Worm (Caenorhabditis elegans) whole organism, L4/young adult: ENCODE results near the gene srg-30.

ENCODE experiments used
- W03F9.2 ChIP-seq: fragments of 150-350 bp; optimal IDR thresholded peaks from 2 replicates; lab custom pipeline; 2014; ENCODE audit warnings: missing biosample characterization, missing genetic modification characterization
- dao-5 ChIP-seq: sonication (generic microtip); optimal IDR thresholded peaks from 2 replicates; lab custom pipeline; 2016; ENCODE audit warnings: missing genotype, missing genetic modification characterization, moderate library complexity, missing compliant biosample characterization
- him-1 ChIP-seq: sonication (generic microtip); optimal IDR thresholded peaks from 2 replicates; lab custom pipeline; 2016; ENCODE audit warnings: missing genotype, missing genetic modification reagents, missing genetic modification characterization, missing compliant biosample characterization

srg-30 gene

DNA sequence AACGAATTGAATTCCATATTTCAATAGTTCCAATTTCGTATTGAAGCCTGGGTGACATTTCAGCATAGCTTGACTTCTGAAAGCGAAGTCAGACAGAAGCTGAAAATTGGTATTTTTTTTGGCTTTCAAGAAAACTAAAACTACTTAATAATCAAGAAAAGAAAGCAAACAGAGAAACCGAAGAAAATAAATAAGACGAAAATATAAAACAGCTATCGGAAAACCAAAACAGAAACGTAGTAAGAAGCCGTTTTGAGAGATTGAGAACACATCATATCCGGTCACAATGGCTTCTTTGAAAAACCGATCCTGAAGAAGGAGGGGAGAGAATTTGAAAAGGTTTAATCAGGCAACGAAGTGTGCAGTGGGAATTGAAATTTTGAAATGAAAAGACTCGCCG is at the start of gene srg-30:
TSS of gene srg-30 (minus strand) at position 101 of the 400 bp plus-strand sequence.
- no peak for TF ChIP-seq dao-5 (tag; lab: Kevin White, UChicago)
- no peak for TF ChIP-seq W03F9.2 (tag; lab: Kevin White, UChicago)
- no peak for TF ChIP-seq him-1 (tag; lab: Kevin White, UChicago)

DNA sequence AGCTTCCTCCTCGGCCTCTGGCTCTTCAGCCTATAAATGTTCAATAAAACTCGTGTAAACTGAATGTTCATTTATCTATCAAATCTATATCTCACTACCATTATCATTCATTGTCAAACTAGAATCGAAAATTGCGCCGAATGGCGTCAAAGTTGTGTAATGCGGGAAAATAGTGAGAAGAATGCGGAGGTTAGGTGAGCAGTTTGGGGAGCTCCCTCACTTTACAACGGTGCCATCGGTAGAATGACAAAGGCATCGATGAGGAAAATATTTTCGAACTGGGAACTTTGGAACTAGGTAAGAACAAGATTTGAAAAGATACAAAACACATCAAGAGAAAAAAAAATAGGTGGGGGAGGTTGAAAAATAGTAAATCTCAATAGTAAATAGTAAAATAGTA is 49.4 kb upstream of the srg-30 start:
- TF ChIP-seq W03F9.2 (tag; lab: Kevin White, UChicago), result no peak
- no peak for TF ChIP-seq dao-5 (tag; lab: Kevin White, UChicago)
- TF ChIP-seq him-1 (tag; lab: Kevin White, UChicago), result no peak

DNA sequence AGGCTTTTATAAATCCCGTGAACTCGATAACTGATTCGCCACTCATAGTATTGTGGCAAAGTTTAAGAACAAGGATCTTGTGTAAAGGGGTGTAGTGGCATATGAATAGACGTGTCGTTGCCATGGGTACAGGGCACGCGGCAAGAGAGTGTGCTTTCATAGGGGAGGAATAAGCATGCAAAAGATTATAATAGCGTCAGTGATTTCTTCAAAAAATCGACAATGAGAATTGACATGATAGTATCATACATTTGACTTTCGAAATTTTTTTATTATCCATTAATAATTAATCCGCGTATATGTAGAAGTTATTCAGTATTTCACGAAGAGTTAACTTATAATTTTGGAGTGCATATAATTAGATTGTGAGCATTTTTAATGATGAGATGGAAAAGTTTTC is 46.8 kb upstream of the srg-30 start, which contains the start of gene bbs-8:
TSS of gene bbs-8 (minus strand) at position 101 of the 400 bp plus-strand sequence.
- no peak for TF ChIP-seq him-1 (tag; lab: Kevin White, UChicago)
- TF ChIP-seq W03F9.2 (tag; lab: Kevin White, UChicago), result no peak
- no peak for TF ChIP-seq dao-5 (tag; lab: Kevin White, UChicago)

DNA sequence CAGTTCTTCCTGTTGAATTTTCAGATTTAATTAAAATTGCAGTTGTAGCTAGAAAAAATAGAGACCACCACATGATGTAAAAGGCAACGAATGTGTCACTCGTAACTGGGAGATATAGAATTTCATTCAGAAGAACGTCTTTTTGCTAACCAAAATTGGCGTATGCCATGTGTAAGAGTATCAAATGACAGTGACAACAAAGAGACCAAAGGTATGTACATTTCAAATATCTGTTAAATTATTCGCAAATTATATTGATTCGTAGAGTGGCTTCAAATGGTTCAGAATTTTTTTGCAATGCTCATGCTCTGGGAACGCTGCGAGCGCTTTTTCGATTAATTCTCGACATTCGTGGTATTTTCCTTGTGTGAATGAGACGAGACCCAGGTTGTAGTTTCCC is 44.2 kb upstream of the srg-30 start, which contains the start of gene T25F10.4:
TSS of gene T25F10.4 (minus strand) at position 101 of the 400 bp plus-strand sequence.
- TF ChIP-seq him-1 (tag; lab: Kevin White, UChicago) (no peak), dao-5 (tag; lab: Kevin White, UChicago) (no peak), W03F9.2 (tag; lab: Kevin White, UChicago) (no peak)

DNA sequence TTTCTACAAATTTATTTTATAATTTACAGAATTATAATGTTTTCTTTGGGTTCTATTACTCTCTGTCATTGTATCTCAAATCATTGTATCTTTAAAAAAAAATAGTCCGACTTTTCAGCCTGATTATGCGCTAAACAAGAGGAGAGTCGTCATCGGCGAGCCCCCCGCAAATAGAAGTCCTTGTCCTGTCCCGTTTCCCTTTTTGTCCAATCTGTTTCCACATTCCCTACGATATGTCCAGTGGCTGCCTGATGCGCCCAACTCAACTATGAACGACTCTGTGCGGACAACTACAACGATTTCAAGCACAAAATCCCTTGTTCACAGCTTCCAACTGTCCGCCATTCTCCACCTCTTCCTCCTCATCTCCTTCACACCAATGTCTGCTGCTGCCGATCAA is 39.9 kb upstream of the srg-30 start, which contains the start of gene dbl-1:
TSS of gene dbl-1 (plus strand) at position 119 of the 400 bp plus-strand sequence.
- TF ChIP-seq dao-5 (tag; lab: Kevin White, UChicago), result no peak
- TF ChIP-seq W03F9.2 (tag; lab: Kevin White, UChicago), result no peak
- TF ChIP-seq him-1 (tag; lab: Kevin White, UChicago), result no peak

DNA sequence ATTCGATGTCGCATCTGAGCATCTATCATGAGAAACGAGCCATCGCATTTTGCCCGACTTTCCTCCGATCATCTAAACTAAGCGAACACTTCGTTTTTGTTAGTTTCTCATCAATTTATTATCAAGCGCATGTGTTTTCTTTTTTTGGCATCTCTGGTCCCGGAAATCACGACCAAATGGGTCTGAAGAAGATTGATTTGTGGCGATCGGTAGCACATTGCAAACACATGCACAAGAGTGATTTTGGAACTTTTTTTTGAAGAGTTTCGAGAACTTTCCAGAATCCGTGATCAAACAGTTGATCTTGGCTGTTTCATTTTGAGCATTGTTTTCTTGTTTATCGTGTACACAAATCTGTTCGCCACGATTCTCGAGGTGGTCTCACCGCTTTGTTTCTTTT is 35.1 kb upstream of the srg-30 start:
- TF ChIP-seq W03F9.2 (tag; lab: Kevin White, UChicago), result no peak

DNA sequence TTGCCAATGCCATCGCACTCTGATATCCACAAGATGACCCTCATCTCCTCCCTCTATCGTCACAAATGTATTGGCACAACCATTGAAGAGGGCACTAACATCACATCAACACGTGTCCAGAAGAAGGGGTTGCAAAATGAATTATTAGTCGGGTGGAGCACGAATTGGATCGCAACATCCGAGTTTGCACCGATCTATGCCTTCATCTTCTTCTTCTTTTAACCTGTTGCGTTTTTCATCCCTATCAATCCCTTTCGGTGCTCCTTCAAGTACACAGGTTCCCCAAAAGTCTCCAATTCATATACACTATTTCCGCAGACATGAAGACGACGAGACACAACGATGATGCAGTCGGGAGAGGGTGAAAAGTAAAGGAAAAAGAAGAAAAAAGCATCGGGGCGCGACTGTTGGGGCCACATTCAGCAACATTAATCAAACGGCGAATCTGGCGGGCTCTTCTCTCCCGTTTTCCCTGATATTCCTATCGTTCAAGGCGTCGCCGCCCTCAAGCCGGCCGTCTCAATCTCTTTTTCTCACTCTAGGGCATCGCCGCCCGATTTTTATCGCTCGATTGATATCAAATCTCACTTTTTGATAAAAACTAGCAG is 33.5 kb upstream of the srg-30 start:
- TF ChIP-seq him-1 (tag; lab: Kevin White, UChicago) (no peak), W03F9.2 (tag; lab: Kevin White, UChicago) (no peak), dao-5 (tag; lab: Kevin White, UChicago) (no peak)

DNA sequence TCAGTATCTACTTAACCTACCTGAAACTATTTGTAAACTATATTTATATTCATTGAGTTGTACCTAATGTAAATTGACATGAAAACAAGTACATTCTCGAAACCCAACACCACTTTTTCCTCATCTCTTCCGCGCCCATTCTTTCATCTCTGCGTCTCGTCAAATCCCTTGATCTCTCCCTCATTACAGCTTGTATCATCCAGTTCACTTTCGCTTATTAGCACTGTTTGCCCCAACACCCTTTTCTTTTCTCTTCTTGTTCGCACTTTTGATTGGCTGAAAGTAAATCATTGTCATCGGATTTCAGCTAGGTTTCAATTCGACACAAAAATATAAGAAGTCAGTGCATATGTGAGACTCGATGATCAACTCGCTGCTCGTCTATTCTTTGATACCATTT is 26.6 kb upstream of the srg-30 start, which contains the start of gene T25F10.3:
TSS of gene T25F10.3 (plus strand) at position 308 of the 400 bp plus-strand sequence.
- TF ChIP-seq W03F9.2 (tag; lab: Kevin White, UChicago) (no peak), dao-5 (tag; lab: Kevin White, UChicago) (no peak), him-1 (tag; lab: Kevin White, UChicago) (no peak)

DNA sequence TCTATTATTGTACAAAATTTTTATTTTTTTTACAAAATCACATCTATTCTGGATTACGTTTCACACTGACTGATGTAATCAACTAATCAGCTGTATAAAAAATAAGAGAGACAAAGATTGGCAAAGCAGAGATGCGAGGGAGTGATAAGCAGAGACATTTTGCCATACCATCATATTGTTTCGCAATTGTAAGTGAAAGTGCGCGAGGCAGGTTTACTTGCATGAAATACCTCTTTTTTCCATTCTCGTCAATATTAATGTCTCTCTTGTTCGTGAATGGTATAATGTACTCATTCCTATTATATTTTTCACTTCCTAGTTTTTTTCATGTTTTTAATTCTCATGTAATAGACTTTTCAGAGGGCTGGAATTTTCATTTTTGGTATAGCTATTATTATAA is 18.7 kb upstream of the srg-30 start:
- TF ChIP-seq W03F9.2 (tag; lab: Kevin White, UChicago) (no peak), him-1 (tag; lab: Kevin White, UChicago) (no peak), dao-5 (tag; lab: Kevin White, UChicago) (no peak)

DNA sequence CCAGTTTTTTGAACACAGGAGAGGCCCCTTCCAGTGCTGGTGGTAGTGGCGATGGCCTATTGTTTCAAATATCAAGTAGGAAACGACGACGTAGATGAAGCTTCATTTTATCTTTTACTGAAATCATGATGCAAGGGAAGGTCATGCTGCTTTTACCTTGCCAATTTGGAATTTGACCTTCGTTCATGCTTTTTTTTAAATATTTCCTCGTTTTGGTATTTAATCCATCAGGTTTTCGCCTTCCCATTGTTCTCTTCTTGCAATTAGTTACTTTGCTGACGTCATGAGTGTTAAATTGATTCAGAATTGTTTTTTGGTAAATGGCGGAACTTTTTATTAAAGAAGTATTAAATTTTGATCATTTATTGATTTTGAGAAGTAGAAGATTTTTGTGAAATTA is 18.0 kb upstream of the srg-30 start:
- TF ChIP-seq dao-5 (tag; lab: Kevin White, UChicago), result no peak
- TF ChIP-seq W03F9.2 (tag; lab: Kevin White, UChicago), result no peak

DNA sequence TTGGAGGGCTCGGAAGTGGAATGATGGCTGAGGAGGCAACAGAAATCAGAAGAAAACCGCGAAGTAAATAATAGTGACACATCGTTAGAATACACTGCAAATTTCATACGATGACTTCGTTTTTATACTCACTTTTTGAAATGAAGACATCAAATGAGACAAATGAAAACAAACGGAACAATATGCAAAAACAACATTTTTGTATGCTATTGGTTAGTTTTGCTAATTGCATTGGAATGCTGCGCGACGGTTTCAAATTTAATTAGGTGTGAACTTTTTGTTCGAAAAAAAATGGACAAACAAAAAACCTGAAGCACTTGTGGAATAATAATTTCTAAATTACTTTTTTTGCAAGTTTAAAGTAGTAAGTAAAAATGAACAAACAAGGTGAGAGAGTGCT is 14.9 kb upstream of the srg-30 start, which contains the start of gene grl-8:
TSS of gene grl-8 (minus strand) at position 101 of the 400 bp plus-strand sequence.
- no peak for TF ChIP-seq W03F9.2 (tag; lab: Kevin White, UChicago)
- no peak for TF ChIP-seq dao-5 (tag; lab: Kevin White, UChicago)
- TF ChIP-seq him-1 (tag; lab: Kevin White, UChicago), result no peak

DNA sequence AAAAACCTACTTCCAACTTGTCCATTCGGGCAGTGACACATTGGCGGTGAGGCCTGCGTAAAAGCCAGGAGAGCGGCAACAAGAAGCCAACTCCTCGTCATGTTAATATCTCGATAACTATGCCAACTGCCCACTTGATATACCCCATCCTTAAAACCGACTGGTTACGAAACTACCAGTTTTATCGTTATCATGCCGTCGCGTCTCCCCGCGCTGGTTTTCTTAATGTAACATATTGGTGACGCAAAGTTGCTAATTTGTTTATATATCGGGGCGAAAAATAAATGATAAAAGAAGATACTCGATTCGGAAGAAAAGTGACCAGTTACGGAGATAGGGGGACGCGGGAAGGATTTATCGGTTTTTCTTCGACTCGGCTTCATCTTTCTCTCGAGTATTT is 13.5 kb upstream of the srg-30 start, which contains the start of gene grl-9:
TSS of gene grl-9 (minus strand) at position 101 of the 400 bp plus-strand sequence.
- TF ChIP-seq him-1 (tag; lab: Kevin White, UChicago) (no peak), W03F9.2 (tag; lab: Kevin White, UChicago) (no peak), dao-5 (tag; lab: Kevin White, UChicago) (no peak)

DNA sequence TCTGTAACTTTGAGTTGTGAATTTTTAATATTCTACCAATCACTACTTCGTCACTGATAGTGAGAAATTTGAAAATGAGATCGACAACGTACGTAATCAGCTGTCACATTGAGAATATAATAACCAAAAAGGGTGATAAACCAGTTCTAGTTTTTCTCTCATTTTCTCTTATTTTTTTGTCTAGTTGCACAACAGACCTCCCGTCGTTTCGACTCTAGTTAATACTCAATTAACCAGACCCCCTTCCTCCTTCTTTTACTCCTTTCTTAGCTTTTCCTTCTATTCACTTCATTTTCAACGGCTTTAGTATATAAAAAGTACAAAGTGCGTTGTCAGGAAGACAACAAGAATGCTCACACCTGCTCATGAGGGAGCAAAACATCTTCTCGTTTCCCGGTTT is 9.1 kb upstream of the srg-30 start, which contains the start of gene ZC487.1:
TSS of gene ZC487.1 (plus strand) at position 301 of the 400 bp plus-strand sequence.
- TF ChIP-seq dao-5 (tag; lab: Kevin White, UChicago) (no peak), W03F9.2 (tag; lab: Kevin White, UChicago) (no peak), him-1 (tag; lab: Kevin White, UChicago) (no peak)

DNA sequence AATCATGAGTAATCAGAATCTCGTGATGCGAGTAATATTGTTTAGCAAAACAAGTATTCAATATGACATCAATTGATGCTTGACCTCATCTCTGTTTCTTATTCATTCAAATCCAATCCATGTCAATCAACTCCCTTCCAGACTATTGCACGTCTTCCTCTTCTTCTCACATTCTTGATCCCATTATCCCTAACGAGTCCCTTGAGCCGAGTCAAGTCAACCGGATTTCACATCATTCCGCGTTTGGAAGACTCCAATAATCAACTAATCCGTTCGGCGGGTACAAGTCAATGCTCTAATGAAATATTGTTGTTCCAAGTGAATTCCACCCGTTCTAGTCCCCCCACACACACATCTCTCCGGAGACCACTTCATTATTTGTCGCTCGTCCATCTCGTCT is 8.1 kb upstream of the srg-30 start:
- TF ChIP-seq dao-5 (tag; lab: Kevin White, UChicago) (no peak), him-1 (tag; lab: Kevin White, UChicago) (no peak), W03F9.2 (tag; lab: Kevin White, UChicago) (no peak)
